Worm (Caenorhabditis elegans) whole organism, L3 larva: ENCODE data around the gene Y47D3B.4.

Experiments
- R02D3.7 ChIP-seq: fragments of 150-350 bp; optimal IDR thresholded peaks from 2 replicates; lab custom pipeline; 2014; ENCODE audit warnings: missing biosample characterization, missing genetic modification characterization
- ZK546.5 ChIP-seq: sonication (generic microtip); optimal IDR thresholded peaks from 2 replicates; lab custom pipeline; 2017; ENCODE audit warnings: missing biosample characterization, missing genetic modification characterization
- ama-1 ChIP-seq: fragments of 150-350 bp; optimal IDR thresholded peaks from 2 replicates; lab custom pipeline; 2018
- ceh-16 ChIP-seq: sonication (generic microtip); optimal IDR thresholded peaks from 2 replicates; lab custom pipeline; 2017; ENCODE audit warnings: missing biosample characterization, missing genetic modification characterization
- ceh-28 ChIP-seq: fragments of 150-350 bp; optimal IDR thresholded peaks from 2 replicates; lab custom pipeline; 2014; ENCODE audit warnings: missing biosample characterization, missing genetic modification reagents, missing genetic modification characterization
- ceh-82 ChIP-seq: fragments of 150-350 bp; optimal IDR thresholded peaks from 2 replicates; lab custom pipeline; 2014; ENCODE audit warnings: missing biosample characterization, missing genetic modification characterization
- daf-12 ChIP-seq: fragments of 150-350 bp; optimal IDR thresholded peaks from 2 replicates; lab custom pipeline; 2014; ENCODE audit warnings: missing biosample characterization, missing genetic modification reagents, missing genetic modification characterization
- egl-27 ChIP-seq: sonication (generic microtip); optimal IDR thresholded peaks from 4 replicates; lab custom pipeline; 2017; ENCODE audit warnings: missing biosample characterization, missing genetic modification reagents, missing genetic modification characterization
- egl-5 ChIP-seq: fragments of 150-350 bp; optimal IDR thresholded peaks from 2 replicates; lab custom pipeline; 2017; ENCODE audit warnings: missing biosample characterization, missing genetic modification reagents, missing genetic modification characterization, inconsistent platforms
- elt-1 ChIP-seq: fragments of 150-350 bp; optimal IDR thresholded peaks from 2 replicates; lab custom pipeline; 2014; ENCODE audit warnings: missing biosample characterization, missing genetic modification characterization
- elt-2 ChIP-seq: sonication (generic microtip); optimal IDR thresholded peaks from 2 replicates; lab custom pipeline; 2016; ENCODE audit warnings: missing genetic modification reagents, mild to moderate bottlenecking, missing genetic modification characterization, missing compliant biosample characterization
- elt-3 ChIP-seq, 3 experiments: fragments of 150-350 bp in 1 of 3; sonication (generic microtip) in 2 of 3; optimal IDR thresholded peaks; 2 replicates in 2 of 3; 4 replicates in 1 of 3; lab custom pipeline; 2014 to 2017; ENCODE audit warnings: missing biosample characterization in 3 of 3, missing genetic modification characterization in 3 of 3
- eor-1 ChIP-seq, 2 experiments: fragments of 150-350 bp; optimal IDR thresholded peaks; 2 replicates each; lab custom pipeline; 2014 to 2018; ENCODE audit warnings: missing biosample characterization in 2 of 2, missing genetic modification characterization in 2 of 2
- fkh-10 ChIP-seq: sonication (generic microtip); optimal IDR thresholded peaks from 2 replicates; lab custom pipeline; 2017; ENCODE audit warnings: missing biosample characterization, missing genetic modification reagents, missing genetic modification characterization
- fos-1 ChIP-seq: fragments of 150-350 bp; optimal IDR thresholded peaks from 2 replicates; lab custom pipeline; 2014; ENCODE audit warnings: missing biosample characterization, missing genetic modification characterization
- hmg-11 ChIP-seq: sonication (generic microtip); optimal IDR thresholded peaks from 2 replicates; lab custom pipeline; 2016; ENCODE audit warnings: missing genetic modification characterization, missing compliant biosample characterization
- jun-1 ChIP-seq: fragments of 150-350 bp; optimal IDR thresholded peaks from 2 replicates; lab custom pipeline; 2014; ENCODE audit warnings: missing biosample characterization, missing genetic modification reagents, missing genetic modification characterization
- lin-39 ChIP-seq: fragments of 150-350 bp; optimal IDR thresholded peaks from 2 replicates; lab custom pipeline; 2018; ENCODE audit warnings: missing biosample characterization, missing genetic modification reagents, missing genetic modification characterization
- mdl-1 ChIP-seq: fragments of 150-350 bp; optimal IDR thresholded peaks from 2 replicates; lab custom pipeline; 2014; ENCODE audit warnings: missing biosample characterization, missing genetic modification characterization
- mml-1 ChIP-seq: fragments of 150-350 bp; sonication (generic microtip); optimal IDR thresholded peaks from 3 replicates; lab custom pipeline; 2014; ENCODE audit warnings: missing biosample characterization, missing genetic modification characterization
- nfya-1 ChIP-seq: sonication (generic microtip); optimal IDR thresholded peaks from 2 replicates; lab custom pipeline; 2017; ENCODE audit warnings: missing genetic modification characterization, mild to moderate bottlenecking, missing compliant biosample characterization, antibody characterized with exemption, moderate library complexity; ENCODE audit not compliant: insufficient read depth
- nhr-12 ChIP-seq: fragments of 150-350 bp; optimal IDR thresholded peaks from 2 replicates; lab custom pipeline; 2014; ENCODE audit warnings: missing biosample characterization, missing genetic modification characterization
- nhr-23 ChIP-seq: fragments of 150-350 bp; optimal IDR thresholded peaks from 2 replicates; lab custom pipeline; 2014; ENCODE audit warnings: missing biosample characterization, missing genetic modification reagents, missing genetic modification characterization
- nhr-237 ChIP-seq: fragments of 150-350 bp; optimal IDR thresholded peaks from 2 replicates; lab custom pipeline; 2014; ENCODE audit warnings: missing biosample characterization, missing genetic modification characterization
- nhr-25 ChIP-seq: sonication (generic microtip); optimal IDR thresholded peaks from 2 replicates; lab custom pipeline; 2017; ENCODE audit warnings: missing biosample characterization, missing genetic modification characterization
- nhr-43 ChIP-seq: sonication (generic microtip); optimal IDR thresholded peaks from 2 replicates; lab custom pipeline; 2016; ENCODE audit warnings: mild to moderate bottlenecking, missing genetic modification characterization, missing compliant biosample characterization; ENCODE audit not compliant: poor library complexity, severe bottlenecking
- pha-4 ChIP-seq: fragments of 150-350 bp; optimal IDR thresholded peaks from 2 replicates; lab custom pipeline; 2014; ENCODE audit warnings: missing biosample characterization, missing genetic modification reagents, missing genetic modification characterization
- pqm-1 ChIP-seq: fragments of 150-350 bp; optimal IDR thresholded peaks from 2 replicates; lab custom pipeline; 2017; ENCODE audit warnings: missing biosample characterization, missing genetic modification characterization, inconsistent platforms
- sea-2 ChIP-seq: fragments of 150-350 bp; sonication (generic microtip); optimal IDR thresholded peaks from 4 replicates; lab custom pipeline; 2014; ENCODE audit warnings: missing biosample characterization, missing genetic modification reagents, missing genetic modification characterization
- snpc-4 ChIP-seq: fragments of 150-350 bp; optimal IDR thresholded peaks from 2 replicates; lab custom pipeline; 2014; ENCODE audit warnings: missing biosample characterization, missing genetic modification characterization
- tbx-2 ChIP-seq: sonication (generic microtip); optimal IDR thresholded peaks from 2 replicates; lab custom pipeline; 2016; ENCODE audit warnings: mild to moderate bottlenecking, missing genetic modification characterization, missing compliant biosample characterization
- unc-39 ChIP-seq: sonication (generic microtip); optimal IDR thresholded peaks from 4 replicates; lab custom pipeline; 2017; ENCODE audit warnings: missing biosample characterization, missing genetic modification characterization
- unc-62 ChIP-seq: fragments of 150-350 bp; sonication (generic microtip); optimal IDR thresholded peaks from 4 replicates; lab custom pipeline; 2014; ENCODE audit warnings: missing biosample characterization, missing genetic modification reagents, missing genetic modification characterization
- zag-1 ChIP-seq: fragments of 150-350 bp; optimal IDR thresholded peaks from 2 replicates; lab custom pipeline; 2014; ENCODE audit warnings: missing biosample characterization, missing genetic modification characterization
- ztf-11 ChIP-seq: fragments of 150-350 bp; optimal IDR thresholded peaks from 2 replicates; lab custom pipeline; 2014; ENCODE audit warnings: missing biosample characterization, missing genetic modification characterization
- ztf-4 ChIP-seq: fragments of 150-350 bp; optimal IDR thresholded peaks from 2 replicates; lab custom pipeline; 2014; ENCODE audit warnings: missing biosample characterization, missing genetic modification characterization

Gene Y47D3B.4

ce11 chrIII:11391601-11392520 is 13.3 kb upstream of the Y47D3B.4 start:
- TF ChIP-seq nfya-1 (tag; lab: Kevin White, UChicago) (peak; percentile 4), tbx-2 (no peak), fkh-10 (peak; percentile 55)

ce11 chrIII:11392740-11393139 is 12.4 kb upstream of the Y47D3B.4 start:
- no peak for TF ChIP-seq nhr-12 (tag; lab: Kevin White, UChicago)
- TF ChIP-seq pqm-1 (tag; lab: Kevin White, UChicago): no peak
- no peak for TF ChIP-seq ztf-4 (tag; lab: Kevin White, UChicago)
- TF ChIP-seq elt-1 (tag; lab: Kevin White, UChicago): no peak
- TF ChIP-seq pha-4 (tag; lab: Kevin White, UChicago): no peak
- no peak for TF ChIP-seq nhr-23 (tag; lab: Kevin White, UChicago)
- no peak for TF ChIP-seq sea-2 (GFP tag; lab: Kevin White, UChicago)
- no peak for TF ChIP-seq nhr-237
- TF ChIP-seq mdl-1 (tag; lab: Kevin White, UChicago): no peak
- TF ChIP-seq nhr-25: no peak
- TF ChIP-seq ceh-82 (tag; lab: Kevin White, UChicago): no peak
- no peak for TF ChIP-seq fkh-10
- TF ChIP-seq zag-1 (tag; lab: Kevin White, UChicago): no peak
- no peak for TF ChIP-seq ZK546.5 (tag; lab: Kevin White, UChicago)

ce11 chrIII:11393162-11393561 is 12.0 kb upstream of the Y47D3B.4 start, which contains the start of gene nlp-21:
TSS of gene nlp-21 (minus strand) at chrIII:11393262.
- TF ChIP-seq ZK546.5 (tag; lab: Kevin White, UChicago) (no peak), jun-1 (no peak), eor-1 (tag; optimal IDR thresholded peaks at IDR 0.05; lab: Kevin White, UChicago) (no peak), unc-62 (no peak), elt-1 (tag; lab: Kevin White, UChicago) (no peak), nhr-237 (no peak), zag-1 (tag; lab: Kevin White, UChicago) (no peak), egl-5 (tag; lab: Kevin White, UChicago) (no peak), hmg-11 (tag; lab: Kevin White, UChicago) (no peak), nhr-43 (tag; lab: Kevin White, UChicago) (no peak), snpc-4 (tag; lab: Kevin White, UChicago) (no peak), ceh-16 (tag; lab: Kevin White, UChicago) (no peak), mdl-1 (tag; lab: Kevin White, UChicago) (no peak), unc-39 (tag; lab: Kevin White, UChicago) (no peak), mml-1 (tag; lab: Kevin White, UChicago) (no peak), ceh-28 (tag; lab: Kevin White, UChicago) (no peak), nhr-23 (tag; lab: Kevin White, UChicago) (no peak), ztf-4 (tag; lab: Kevin White, UChicago) (no peak), nhr-25 (no peak), ztf-11 (tag; lab: Kevin White, UChicago) (no peak)
- TF ChIP-seq, all 47 proteins: peak for 0

- TF ChIP-seq nfya-1 (tag; lab: Kevin White, UChicago): no peak
- TF ChIP-seq fos-1 (tag; lab: Kevin White, UChicago): no peak
- no peak for TF ChIP-seq lin-39 (tag; lab: Kevin White, UChicago)
- TF ChIP-seq R02D3.7 (tag; lab: Kevin White, UChicago): no peak
- TF ChIP-seq mml-1 (tag; lab: Kevin White, UChicago): no peak
- no peak for TF ChIP-seq ama-1 (lab: Kevin White, UChicago)
- no peak for TF ChIP-seq nhr-23 (tag; lab: Kevin White, UChicago)
- TF ChIP-seq unc-39 (tag; lab: Kevin White, UChicago): no peak
- no peak for TF ChIP-seq daf-12 (tag; lab: Kevin White, UChicago)
- no peak for TF ChIP-seq nhr-12 (tag; lab: Kevin White, UChicago)
- no peak for TF ChIP-seq elt-2 (tag; lab: Kevin White, UChicago)
- TF ChIP-seq zag-1 (tag; lab: Kevin White, UChicago): no peak
- no peak for TF ChIP-seq elt-3 (tag; optimal IDR thresholded peaks at IDR 0.05; lab: Kevin White, UChicago)
- no peak for TF ChIP-seq nhr-43 (tag; lab: Kevin White, UChicago)
- TF ChIP-seq unc-62: no peak
- TF ChIP-seq tbx-2: no peak
- TF ChIP-seq egl-27: no peak
Measured at ce11 chrIII:11397499-11397898, 7.7 kb upstream of the Y47D3B.4 start, which contains the start of gene Y47D3B.3. TSS of gene Y47D3B.3 (plus strand) at chrIII:11397799.
